Worm (Caenorhabditis elegans) whole organism, mixed stage, embryonic: ENCODE results near the gene F53F1.6.

ENCODE experiments used
- M03D4.4 ChIP-seq: sonication (generic microtip); optimal IDR thresholded peaks from 2 replicates; lab custom pipeline; 2017; ENCODE audit warnings: mild to moderate bottlenecking, missing genetic modification characterization, missing compliant biosample characterization
- elt-1 ChIP-seq: sonication (generic microtip); optimal IDR thresholded peaks from 2 replicates; lab custom pipeline; 2017; ENCODE audit warnings: missing genetic modification characterization, mild to moderate bottlenecking, missing compliant biosample characterization, antibody characterized with exemption, moderate library complexity, borderline replicate concordance; ENCODE audit not compliant: insufficient read depth
- hlh-1 ChIP-seq: fragments of 150-350 bp; optimal IDR thresholded peaks from 2 replicates; lab custom pipeline; 2014; ENCODE audit warnings: missing biosample characterization, missing genetic modification reagents, missing genetic modification characterization
- lsy-2 ChIP-seq: fragments of 150-350 bp; optimal IDR thresholded peaks from 2 replicates; lab custom pipeline; 2014; ENCODE audit warnings: missing biosample characterization, missing genetic modification characterization
- mep-1 ChIP-seq: fragments of 150-350 bp; optimal IDR thresholded peaks from 2 replicates; lab custom pipeline; 2017; ENCODE audit warnings: missing biosample characterization, missing genetic modification reagents, missing genetic modification characterization, inconsistent platforms
- nhr-2 ChIP-seq: fragments of 150-350 bp; optimal IDR thresholded peaks from 2 replicates; lab custom pipeline; 2014; ENCODE audit warnings: missing biosample characterization, missing genetic modification characterization
- nhr-237 ChIP-seq: fragments of 150-350 bp; optimal IDR thresholded peaks from 2 replicates; lab custom pipeline; 2014; ENCODE audit warnings: missing biosample characterization, missing genetic modification characterization
- nhr-28 ChIP-seq: fragments of 150-350 bp; optimal IDR thresholded peaks from 2 replicates; lab custom pipeline; 2014; ENCODE audit warnings: missing biosample characterization, missing genetic modification characterization
- pha-4 ChIP-seq: fragments of 150-350 bp; optimal IDR thresholded peaks from 2 replicates; lab custom pipeline; 2018; ENCODE audit warnings: missing biosample characterization, missing genetic modification reagents, missing genetic modification characterization
- snpc-4 ChIP-seq: fragments of 150-350 bp; optimal IDR thresholded peaks from 2 replicates; lab custom pipeline; 2014; ENCODE audit warnings: missing biosample characterization, missing genetic modification characterization
- sptf-1 ChIP-seq: sonication (generic microtip); optimal IDR thresholded peaks from 2 replicates; lab custom pipeline; 2017; ENCODE audit warnings: mild to moderate bottlenecking, missing genetic modification characterization, moderate library complexity, missing compliant biosample characterization
- unc-39 ChIP-seq: fragments of 150-350 bp; optimal IDR thresholded peaks from 2 replicates; lab custom pipeline; 2014; ENCODE audit warnings: missing biosample characterization, missing genetic modification characterization
- ztf-11 ChIP-seq: fragments of 150-350 bp; optimal IDR thresholded peaks from 2 replicates; lab custom pipeline; 2014; ENCODE audit warnings: missing biosample characterization, missing genetic modification characterization

DNA sequence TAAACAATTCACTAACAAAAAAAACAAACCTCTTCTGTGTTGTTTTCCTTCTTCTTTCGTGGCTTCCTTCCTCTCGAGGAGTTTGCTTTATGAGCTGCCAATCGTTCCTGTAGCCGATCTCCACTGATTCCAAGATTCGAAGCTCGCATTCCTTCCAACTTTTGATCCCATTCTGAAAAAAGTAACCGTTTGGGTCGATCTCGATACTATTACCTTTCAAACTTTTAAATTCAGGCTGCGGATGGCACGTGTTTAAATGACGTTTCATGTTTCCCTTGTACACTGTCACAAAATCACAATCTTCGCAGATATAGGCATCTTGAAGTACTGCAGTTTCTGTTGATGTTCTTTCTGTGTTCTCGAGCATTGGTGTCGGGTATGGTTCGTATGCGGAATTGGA lies 29.9 kb downstream of the F53F1.6 start:
- TF ChIP-seq lsy-2 (tag; lab: Kevin White, UChicago) (no peak), hlh-1 (tag; lab: Kevin White, UChicago) (no peak), sptf-1 (tag; lab: Kevin White, UChicago) (no peak), elt-1 (tag; lab: Kevin White, UChicago) (no peak), M03D4.4 (tag; lab: Kevin White, UChicago) (no peak), mep-1 (tag; lab: Kevin White, UChicago) (no peak), nhr-28 (tag; lab: Kevin White, UChicago) (no peak), unc-39 (tag; lab: Kevin White, UChicago) (no peak), ztf-11 (tag; lab: Kevin White, UChicago) (no peak), snpc-4 (tag; lab: Kevin White, UChicago) (no peak), pha-4 (tag; lab: Kevin White, UChicago) (no peak), nhr-237 (tag; lab: Kevin White, UChicago) (no peak), nhr-2 (tag; lab: Kevin White, UChicago) (no peak)
